Fruit fly (Drosophila melanogaster) whole organism, embryonic: Measurements from ENCODE around the gene cpb.

ENCODE experiments used
- Asciz ChIP-seq: fragments of 200-800 bp; sonication (Bioruptor generic); optimal IDR thresholded peaks from 2 replicates; lab custom pipeline; 2017; ENCODE audit warnings: missing biosample characterization, mild to moderate bottlenecking, missing genetic modification characterization, missing genetic modification reagents
- CG10267 ChIP-seq: fragments of 200-800 bp; sonication (Bioruptor generic); optimal IDR thresholded peaks from 2 replicates; lab custom pipeline; 2018; ENCODE audit warnings: missing biosample characterization, mild to moderate bottlenecking, missing genetic modification characterization, moderate library complexity
- CG10321 ChIP-seq: fragments of 200-800 bp; sonication (Bioruptor generic); IDR thresholded peaks from 2 replicates; pipeline ENCODE4 v1.3.6; 2022; ENCODE audit warnings: missing biosample characterization, missing genetic modification characterization
- CG11560 ChIP-seq: fragments of 200-800 bp; sonication (Bioruptor generic); IDR thresholded peaks from 3 replicates; pipeline ENCODE4 v1.3.6; 2022; ENCODE audit warnings: missing biosample characterization, missing genetic modification characterization
- CG12104 ChIP-seq: fragments of 200-800 bp; sonication (Bioruptor generic); optimal IDR thresholded peaks from 3 replicates; lab custom pipeline; 2016; ENCODE audit warnings: missing biosample characterization, missing genetic modification characterization
- CG12236 ChIP-seq: fragments of 200-800 bp; sonication (Bioruptor generic); optimal IDR thresholded peaks from 2 replicates; lab custom pipeline; 2016; ENCODE audit warnings: missing biosample characterization, missing genetic modification characterization
- CG12299 ChIP-seq: fragments of 200-800 bp; sonication (Bioruptor generic); optimal IDR thresholded peaks from 2 replicates; lab custom pipeline; 2018; ENCODE audit warnings: missing biosample characterization, mild to moderate bottlenecking, missing genetic modification characterization
- CG12659 ChIP-seq: fragments of 200-800 bp; sonication (Bioruptor generic); optimal IDR thresholded peaks from 3 replicates; lab custom pipeline; 2017; ENCODE audit warnings: mild to moderate bottlenecking, missing biosample characterization, missing genetic modification reagents, missing genetic modification characterization
- CG13287 ChIP-seq: fragments of 200-800 bp; sonication (Bioruptor generic); IDR thresholded peaks from 2 replicates; pipeline ENCODE4 v1.3.6; 2022; ENCODE audit warnings: missing biosample characterization, missing genetic modification characterization; ENCODE audit not compliant: partially characterized antibody
- CG13296 ChIP-seq: fragments of 200-800 bp; sonication (Bioruptor generic); optimal IDR thresholded peaks from 3 replicates; lab custom pipeline; 2018; ENCODE audit warnings: missing biosample characterization, mild to moderate bottlenecking, missing genetic modification characterization
- CG1529 ChIP-seq: fragments of 200-800 bp; sonication (Bioruptor generic); optimal IDR thresholded peaks from 3 replicates; lab custom pipeline; 2018; ENCODE audit warnings: missing biosample characterization, missing genetic modification characterization
- CG1647 ChIP-seq: fragments of 200-800 bp; sonication (Bioruptor generic); optimal IDR thresholded peaks from 3 replicates; lab custom pipeline; 2016; ENCODE audit warnings: missing biosample characterization, missing genetic modification characterization
- CG18476 ChIP-seq: fragments of 200-800 bp; sonication (Bioruptor generic); optimal IDR thresholded peaks from 2 replicates; lab custom pipeline; 2016; ENCODE audit warnings: missing biosample characterization, mild to moderate bottlenecking, missing genetic modification characterization
- CG2678 ChIP-seq: fragments of 200-800 bp; sonication (Bioruptor generic); optimal IDR thresholded peaks from 3 replicates; lab custom pipeline; 2019; ENCODE audit warnings: missing biosample characterization, mild to moderate bottlenecking, missing genetic modification characterization, moderate library complexity
- CG33557 ChIP-seq: fragments of 200-800 bp; sonication (Bioruptor generic); optimal IDR thresholded peaks from 2 replicates; lab custom pipeline; 2019; ENCODE audit warnings: missing biosample characterization, mild to moderate bottlenecking, missing genetic modification characterization, moderate library complexity
- CG5180 ChIP-seq: fragments of 200-800 bp; sonication (Bioruptor generic); optimal IDR thresholded peaks from 3 replicates; lab custom pipeline; 2017; ENCODE audit warnings: missing biosample characterization, missing genetic modification characterization, mild to moderate bottlenecking, moderate library complexity, missing genetic modification reagents
- CG5245 ChIP-seq: fragments of 200-800 bp; sonication (Bioruptor generic); optimal IDR thresholded peaks from 3 replicates; lab custom pipeline; 2016; ENCODE audit warnings: missing biosample characterization, missing genetic modification characterization
- CG6689 ChIP-seq: fragments of 200-800 bp; sonication (Bioruptor generic); IDR thresholded peaks from 2 replicates; pipeline ENCODE4 v1.3.6; 2022; ENCODE audit warnings: missing biosample characterization, missing genetic modification characterization
- CG6813 ChIP-seq: fragments of 200-800 bp; sonication (Bioruptor generic); optimal IDR thresholded peaks from 2 replicates; lab custom pipeline; 2017; ENCODE audit warnings: missing biosample characterization, missing genetic modification characterization, mild to moderate bottlenecking, moderate library complexity, missing genetic modification reagents
- CG7786 ChIP-seq: fragments of 200-800 bp; sonication (Bioruptor generic); optimal IDR thresholded peaks from 2 replicates; lab custom pipeline; 2016; ENCODE audit warnings: missing biosample characterization, missing genetic modification characterization
- CG8281 ChIP-seq: fragments of 200-800 bp; sonication (Bioruptor generic); optimal IDR thresholded peaks from 2 replicates; lab custom pipeline; 2018; ENCODE audit warnings: missing biosample characterization, mild to moderate bottlenecking, missing genetic modification characterization, moderate library complexity
- CG8388 ChIP-seq: fragments of 200-800 bp; sonication (Bioruptor generic); optimal IDR thresholded peaks from 2 replicates; lab custom pipeline; 2019; ENCODE audit warnings: missing biosample characterization, mild to moderate bottlenecking, missing genetic modification characterization, moderate library complexity
- D ChIP-seq, 2 experiments: fragments of 200-800 bp in 1 of 2; fragments of >200 bp in 1 of 2; sonication (Bioruptor generic) in 1 of 2; optimal IDR thresholded peaks; 2 replicates in 1 of 2; 3 replicates in 1 of 2; lab custom pipeline; 2017; ENCODE audit warnings: mild to moderate bottlenecking in 1 of 2, missing biosample characterization in 1 of 2, missing genetic modification characterization in 1 of 2, missing genetic modification reagents in 1 of 2
- D19B ChIP-seq: fragments of 200-800 bp; sonication (Bioruptor generic); optimal IDR thresholded peaks from 2 replicates; lab custom pipeline; 2017; ENCODE audit warnings: missing biosample characterization, mild to moderate bottlenecking, missing genetic modification characterization
- Dfd ChIP-seq, 2 experiments: fragments of >200 bp; optimal IDR thresholded peaks; 2 replicates each; lab custom pipeline; 2017; ENCODE audit warnings: missing biosample characterization in 2 of 2, missing genetic modification characterization in 2 of 2
- Fer3 ChIP-seq: fragments of 200-800 bp; sonication (Bioruptor generic); optimal IDR thresholded peaks from 2 replicates; lab custom pipeline; 2018; ENCODE audit warnings: missing biosample characterization, mild to moderate bottlenecking, missing genetic modification characterization, moderate library complexity
- Hmx ChIP-seq: fragments of 200-800 bp; sonication (Bioruptor generic); optimal IDR thresholded peaks from 2 replicates; lab custom pipeline; 2016; ENCODE audit warnings: missing biosample characterization, missing genetic modification characterization
- Hr3 ChIP-seq: fragments of 200-800 bp; sonication (Bioruptor generic); optimal IDR thresholded peaks from 3 replicates; lab custom pipeline; 2016; ENCODE audit warnings: missing biosample characterization, missing genetic modification characterization
- Max ChIP-seq: fragments of 200-800 bp; sonication (Bioruptor generic); optimal IDR thresholded peaks from 2 replicates; lab custom pipeline; 2016; ENCODE audit warnings: missing biosample characterization, mild to moderate bottlenecking, missing genetic modification characterization
- Oaz ChIP-seq: fragments of 200-800 bp; sonication (Bioruptor generic); IDR thresholded peaks from 2 replicates; pipeline ENCODE4 v1.3.6; 2022; ENCODE audit warnings: missing biosample characterization, missing genetic modification characterization
- Sin3A ChIP-seq: fragments of >200 bp; optimal IDR thresholded peaks from 2 replicates; lab custom pipeline; 2018
- Six4 ChIP-seq: fragments of 200-800 bp; sonication (Bioruptor generic); optimal IDR thresholded peaks from 2 replicates; lab custom pipeline; 2016; ENCODE audit warnings: missing biosample characterization, missing genetic modification characterization
- bab2 ChIP-seq: fragments of 200-800 bp; sonication (Bioruptor generic); optimal IDR thresholded peaks from 2 replicates; lab custom pipeline; 2016; ENCODE audit warnings: missing biosample characterization, missing genetic modification characterization
- disco-r ChIP-seq: fragments of 200-800 bp; sonication (Bioruptor generic); optimal IDR thresholded peaks from 2 replicates; lab custom pipeline; 2016; ENCODE audit warnings: missing biosample characterization, missing genetic modification characterization
- en ChIP-seq: fragments of 200-800 bp; sonication (Bioruptor generic); optimal IDR thresholded peaks from 2 replicates; lab custom pipeline; 2016; ENCODE audit warnings: missing biosample characterization, missing genetic modification characterization
- fd64A ChIP-seq: fragments of 200-800 bp; sonication (Bioruptor generic); optimal IDR thresholded peaks from 3 replicates; lab custom pipeline; 2018; ENCODE audit warnings: missing biosample characterization, mild to moderate bottlenecking, missing genetic modification characterization
- ftz-f1 ChIP-seq: fragments of 200-800 bp; sonication (Bioruptor generic); optimal IDR thresholded peaks from 2 replicates; lab custom pipeline; 2016; ENCODE audit warnings: missing biosample characterization, missing genetic modification characterization
- her ChIP-seq: fragments of 200-800 bp; sonication (Bioruptor generic); optimal IDR thresholded peaks from 2 replicates; lab custom pipeline; 2016; ENCODE audit warnings: missing biosample characterization, missing genetic modification characterization
- lilli ChIP-seq: fragments of 200-800 bp; sonication (Bioruptor generic); optimal IDR thresholded peaks from 3 replicates; lab custom pipeline; 2016; ENCODE audit warnings: missing biosample characterization, missing genetic modification characterization
- oc ChIP-seq: fragments of 200-800 bp; sonication (Bioruptor generic); optimal IDR thresholded peaks from 2 replicates; lab custom pipeline; 2018; ENCODE audit warnings: missing biosample characterization, mild to moderate bottlenecking, missing genetic modification characterization, moderate library complexity
- onecut ChIP-seq: fragments of 200-800 bp; sonication (Bioruptor generic); IDR thresholded peaks from 2 replicates; pipeline ENCODE4 v1.3.6; 2022; ENCODE audit warnings: missing biosample characterization, missing genetic modification characterization
- pfk ChIP-seq: fragments of 200-800 bp; sonication (Bioruptor generic); optimal IDR thresholded peaks from 2 replicates; lab custom pipeline; 2018; ENCODE audit warnings: missing biosample characterization, mild to moderate bottlenecking, missing genetic modification characterization, moderate library complexity
- pzg ChIP-seq: fragments of 200-800 bp; sonication (Bioruptor generic); optimal IDR thresholded peaks from 3 replicates; lab custom pipeline; 2018; ENCODE audit warnings: missing biosample characterization, mild to moderate bottlenecking, missing genetic modification characterization, moderate library complexity
- sd ChIP-seq: fragments of 200-800 bp; sonication (Bioruptor generic); optimal IDR thresholded peaks from 3 replicates; lab custom pipeline; 2018; ENCODE audit warnings: missing biosample characterization, mild to moderate bottlenecking, missing genetic modification characterization, moderate library complexity
- sens-2 ChIP-seq: fragments of 200-800 bp; sonication (Bioruptor generic); IDR thresholded peaks from 2 replicates; pipeline ENCODE4 v1.3.6; 2022; ENCODE audit warnings: missing biosample characterization, missing genetic modification characterization
- sima ChIP-seq: fragments of 200-800 bp; sonication (Bioruptor generic); optimal IDR thresholded peaks from 2 replicates; lab custom pipeline; 2016; ENCODE audit warnings: missing biosample characterization, missing genetic modification characterization
- twi ChIP-seq: fragments of 200-800 bp; optimal IDR thresholded peaks from 2 replicates; lab custom pipeline; 2019; ENCODE audit warnings: missing biosample characterization, mild to moderate bottlenecking, missing genetic modification characterization, moderate library complexity
- tx ChIP-seq: fragments of 200-800 bp; sonication (Bioruptor generic); optimal IDR thresholded peaks from 2 replicates; lab custom pipeline; 2016; ENCODE audit warnings: missing biosample characterization, missing genetic modification characterization
- wor ChIP-seq: fragments of 200-800 bp; sonication (Bioruptor generic); IDR thresholded peaks from 2 replicates; pipeline ENCODE4 v1.3.6; 2022; ENCODE audit warnings: missing biosample characterization, missing genetic modification characterization
- zfh2 ChIP-seq: fragments of 200-800 bp; sonication (Bioruptor generic); optimal IDR thresholded peaks from 2 replicates; lab custom pipeline; 2016; ENCODE audit warnings: missing biosample characterization, missing genetic modification characterization

The cpb gene

DNA sequence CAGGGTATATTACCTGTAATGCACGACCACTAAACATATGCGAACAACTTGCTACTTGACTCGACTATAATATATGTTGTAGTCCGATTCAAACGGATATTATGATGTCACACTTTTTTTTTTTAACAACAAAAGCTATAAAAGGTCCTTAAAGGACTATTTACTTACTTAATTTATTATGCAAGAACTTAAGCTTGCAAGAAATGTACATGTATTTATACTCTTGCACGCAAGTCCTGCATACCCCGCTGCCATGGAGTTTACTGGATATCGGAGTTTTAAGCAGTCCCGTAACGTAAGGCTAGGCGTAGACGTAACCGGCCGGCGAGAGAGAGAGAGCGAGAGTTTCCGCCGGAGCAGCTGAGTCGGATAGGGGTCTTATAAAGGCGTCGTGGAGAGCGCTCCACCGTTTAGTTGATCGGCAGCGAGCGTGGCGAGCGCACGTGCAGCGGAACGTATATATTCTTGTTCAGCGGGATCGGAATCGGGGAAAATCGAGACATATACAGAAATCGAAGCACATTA is 32.4 kb downstream of the cpb start (continued):
- TF ChIP-seq CG5180 (peak; percentile 64), CG12236 (GFP tag; lab: Kevin White, UChicago) (peak; percentile 86), Dfd (GFP tag; optimal IDR thresholded peaks at IDR 0.05; lab: Kevin White, UChicago) (no peak), sd (tag; lab: Kevin White, UChicago) (peak; percentile 52), lilli (GFP tag; lab: Kevin White, UChicago) (peak; percentile 92), D (optimal IDR thresholded peaks at IDR 0.05; lab: Kevin White, UChicago) (no peak), D (GFP tag; optimal IDR thresholded peaks at IDR 0.05; lab: Kevin White, UChicago) (peak; percentile 88), sens-2 (GFP tag; lab: Robert Waterston, UW) (no peak; the same call in 1 of the 2 replicates), fd64A (GFP tag; lab: Kevin White, UChicago) (peak; percentile 28), Sin3A (lab: Kevin White, UChicago) (no peak), D19B (peak; percentile 97), sima (GFP tag; lab: Kevin White, UChicago) (peak; percentile 36), pfk (GFP tag; lab: Kevin White, UChicago) (no peak), CG18476 (peak; percentile 79), CG2678 (tag; lab: Kevin White, UChicago) (peak; percentile 88), CG12104 (GFP tag; lab: Kevin White, UChicago) (peak; percentile 61), pzg (no peak), twi (tag; lab: Kevin White, UChicago) (peak; percentile 61), Fer3 (tag; lab: Kevin White, UChicago) (peak; percentile 73), Six4 (GFP tag; lab: Kevin White, UChicago) (peak; percentile 76), Hmx (GFP tag; lab: Kevin White, UChicago) (peak; percentile 83), CG7786 (peak; percentile 93), CG33557 (GFP tag; lab: Kevin White, UChicago) (no peak), CG11560 (peak; percentile 75; the same call in 2 of the 3 replicates), CG12299 (tag; lab: Kevin White, UChicago) (peak; percentile 31), wor (GFP tag; lab: Robert Waterston, UW) (peak; percentile 92), Hr3 (GFP tag; lab: Kevin White, UChicago) (peak; percentile 93), CG1647 (GFP tag; lab: Kevin White, UChicago) (peak; percentile 62), tx (GFP tag; lab: Kevin White, UChicago) (peak; percentile 86), disco-r (GFP tag; lab: Kevin White, UChicago) (peak; percentile 85), CG1529 (peak; percentile 85), CG13287 (GFP tag; lab: Robert Waterston, UW) (peak; percentile 42; the same call in 1 of the 2 replicates), oc (tag; lab: Kevin White, UChicago) (peak; percentile 90), en (GFP tag; lab: Kevin White, UChicago) (peak; percentile 64), bab2 (GFP tag; lab: Kevin White, UChicago) (peak; percentile 91), Max (GFP tag; lab: Kevin White, UChicago) (peak; percentile 85), CG8281 (tag; lab: Kevin White, UChicago) (peak; percentile 42), CG10321 (no peak), Asciz (peak; percentile 80), CG8388 (peak; percentile 85), ftz-f1 (GFP tag; lab: Kevin White, UChicago) (peak; percentile 70), onecut (peak; percentile 35; the same call in 1 of the 2 replicates), CG12659 (GFP tag; lab: Kevin White, UChicago) (peak; percentile 84), her (GFP tag; lab: Kevin White, UChicago) (peak; percentile 72), CG13296 (GFP tag; lab: Kevin White, UChicago) (peak; percentile 36), CG6813 (GFP tag; lab: Kevin White, UChicago) (peak; percentile 66), zfh2 (GFP tag; lab: Kevin White, UChicago) (peak; percentile 88), Oaz (GFP tag; lab: Robert Waterston, UW) (peak; percentile 69; the same call in 1 of the 2 replicates), CG10267 (tag; lab: Kevin White, UChicago) (peak; percentile 78), CG5245 (GFP tag; lab: Kevin White, UChicago) (peak; percentile 86), CG6689 (GFP tag; lab: Robert Waterston, UW) (peak; percentile 90)
